Worm (Caenorhabditis elegans) whole organism, mixed stage, embryonic: ENCODE measurements around the gene T02E9.5.

Experiments
- bed-3 ChIP-seq: fragments of 200-800 bp; sonication (Bioruptor generic); optimal IDR thresholded peaks from 3 replicates; lab custom pipeline; 2018; ENCODE audit warnings: mild to moderate bottlenecking, missing genetic modification characterization, moderate library complexity, missing compliant biosample characterization
- blmp-1 ChIP-seq: fragments of 150-350 bp; optimal IDR thresholded peaks from 2 replicates; lab custom pipeline; 2014; ENCODE audit warnings: missing biosample characterization, missing genetic modification characterization
- ceh-39 ChIP-seq: fragments of 150-350 bp; optimal IDR thresholded peaks from 2 replicates; lab custom pipeline; 2014; ENCODE audit warnings: missing biosample characterization, missing genetic modification characterization
- ceh-83 ChIP-seq: fragments of 200-800 bp; sonication (Bioruptor generic); optimal IDR thresholded peaks from 2 replicates; lab custom pipeline; 2018; ENCODE audit warnings: mild to moderate bottlenecking, missing genetic modification characterization, missing compliant biosample characterization
- ces-1 ChIP-seq: fragments of 150-350 bp; optimal IDR thresholded peaks from 2 replicates; lab custom pipeline; 2014; ENCODE audit warnings: missing biosample characterization, missing genetic modification reagents, missing genetic modification characterization
- cnd-1 ChIP-seq: fragments of 200-800 bp; sonication (Bioruptor generic); optimal IDR thresholded peaks from 2 replicates; lab custom pipeline; 2018; ENCODE audit warnings: mild to moderate bottlenecking, missing genetic modification characterization, missing compliant biosample characterization
- drap-1 ChIP-seq: fragments of 200-800 bp; sonication (Bioruptor generic); optimal IDR thresholded peaks from 3 replicates; lab custom pipeline; 2018; ENCODE audit warnings: mild to moderate bottlenecking, missing genetic modification characterization, missing compliant biosample characterization
- elt-1 ChIP-seq: sonication (generic microtip); optimal IDR thresholded peaks from 2 replicates; lab custom pipeline; 2017; ENCODE audit warnings: missing genetic modification characterization, mild to moderate bottlenecking, missing compliant biosample characterization, antibody characterized with exemption, moderate library complexity, borderline replicate concordance; ENCODE audit not compliant: insufficient read depth
- flh-1 ChIP-seq: fragments of 200-800 bp; sonication (Bioruptor generic); optimal IDR thresholded peaks from 2 replicates; lab custom pipeline; 2018; ENCODE audit warnings: mild to moderate bottlenecking, missing genetic modification characterization, moderate library complexity, missing compliant biosample characterization
- ham-2 ChIP-seq: fragments of 200-800 bp; sonication (Bioruptor generic); optimal IDR thresholded peaks from 2 replicates; lab custom pipeline; 2018; ENCODE audit warnings: mild to moderate bottlenecking, missing genetic modification characterization, missing compliant biosample characterization
- hlh-1 ChIP-seq: fragments of 150-350 bp; optimal IDR thresholded peaks from 2 replicates; lab custom pipeline; 2014; ENCODE audit warnings: missing biosample characterization, missing genetic modification reagents, missing genetic modification characterization
- lin-13 ChIP-seq: fragments of 150-350 bp; optimal IDR thresholded peaks from 2 replicates; lab custom pipeline; 2014; ENCODE audit warnings: missing biosample characterization, missing genetic modification characterization
- lsy-2 ChIP-seq: fragments of 150-350 bp; optimal IDR thresholded peaks from 2 replicates; lab custom pipeline; 2014; ENCODE audit warnings: missing biosample characterization, missing genetic modification characterization
- mep-1 ChIP-seq: fragments of 150-350 bp; optimal IDR thresholded peaks from 2 replicates; lab custom pipeline; 2017; ENCODE audit warnings: missing biosample characterization, missing genetic modification reagents, missing genetic modification characterization, inconsistent platforms
- mls-2 ChIP-seq: sonication (generic microtip); optimal IDR thresholded peaks from 2 replicates; lab custom pipeline; 2016; ENCODE audit warnings: mild to moderate bottlenecking, missing genetic modification characterization, moderate library complexity, missing compliant biosample characterization
- nhr-12 ChIP-seq: fragments of 150-350 bp; optimal IDR thresholded peaks from 2 replicates; lab custom pipeline; 2014; ENCODE audit warnings: missing biosample characterization, missing genetic modification characterization
- nhr-2 ChIP-seq: fragments of 150-350 bp; optimal IDR thresholded peaks from 2 replicates; lab custom pipeline; 2014; ENCODE audit warnings: missing biosample characterization, missing genetic modification characterization
- nhr-28 ChIP-seq: fragments of 150-350 bp; optimal IDR thresholded peaks from 2 replicates; lab custom pipeline; 2014; ENCODE audit warnings: missing biosample characterization, missing genetic modification characterization
- nhr-76 ChIP-seq: sonication (generic microtip); optimal IDR thresholded peaks from 2 replicates; lab custom pipeline; 2017; ENCODE audit warnings: missing biosample characterization, missing genetic modification characterization
- pha-4 ChIP-seq: fragments of 150-350 bp; optimal IDR thresholded peaks from 2 replicates; lab custom pipeline; 2018; ENCODE audit warnings: missing biosample characterization, missing genetic modification reagents, missing genetic modification characterization
- sem-2 ChIP-seq: fragments of 200-800 bp; sonication (Bioruptor generic); optimal IDR thresholded peaks from 2 replicates; lab custom pipeline; 2018; ENCODE audit warnings: mild to moderate bottlenecking, missing genetic modification characterization, missing compliant biosample characterization
- snpc-4 ChIP-seq: fragments of 150-350 bp; optimal IDR thresholded peaks from 2 replicates; lab custom pipeline; 2014; ENCODE audit warnings: missing biosample characterization, missing genetic modification characterization
- sptf-1 ChIP-seq: sonication (generic microtip); optimal IDR thresholded peaks from 2 replicates; lab custom pipeline; 2017; ENCODE audit warnings: mild to moderate bottlenecking, missing genetic modification characterization, moderate library complexity, missing compliant biosample characterization
- tbx-8 ChIP-seq: fragments of 200-800 bp; sonication (Bioruptor generic); optimal IDR thresholded peaks from 2 replicates; lab custom pipeline; 2018; ENCODE audit warnings: mild to moderate bottlenecking, missing genetic modification characterization, moderate library complexity, missing compliant biosample characterization
- unc-120 ChIP-seq: sonication (generic microtip); optimal IDR thresholded peaks from 2 replicates; lab custom pipeline; 2017; ENCODE audit warnings: missing genetic modification characterization, missing compliant biosample characterization; ENCODE audit not compliant: poor library complexity, severe bottlenecking
- unc-39 ChIP-seq: fragments of 150-350 bp; optimal IDR thresholded peaks from 2 replicates; lab custom pipeline; 2014; ENCODE audit warnings: missing biosample characterization, missing genetic modification characterization
- unc-62 ChIP-seq: fragments of 150-350 bp; optimal IDR thresholded peaks from 2 replicates; lab custom pipeline; 2014; ENCODE audit warnings: missing biosample characterization, missing genetic modification reagents, missing genetic modification characterization
- zip-8 ChIP-seq: fragments of 150-350 bp; optimal IDR thresholded peaks from 2 replicates; lab custom pipeline; 2014; ENCODE audit warnings: missing biosample characterization, missing genetic modification characterization
- ztf-11 ChIP-seq: fragments of 150-350 bp; optimal IDR thresholded peaks from 2 replicates; lab custom pipeline; 2014; ENCODE audit warnings: missing biosample characterization, missing genetic modification characterization

T02E9.5 gene

ce11 chrV:11329100-11329499, 12.9 kb upstream of the T02E9.5 start, which contains the start of gene F47G9.6:
TSS of gene F47G9.6 (plus strand) at chrV:11329400.
- TF ChIP-seq elt-1 (tag; lab: Kevin White, UChicago) (no peak), ham-2 (GFP tag; lab: Kevin White, UChicago) (no peak), pha-4 (no peak), nhr-2 (tag; lab: Kevin White, UChicago) (no peak), mep-1 (tag; lab: Kevin White, UChicago) (no peak), cnd-1 (no peak), ztf-11 (tag; lab: Kevin White, UChicago) (no peak), zip-8 (tag; lab: Kevin White, UChicago) (no peak), nhr-28 (tag; lab: Kevin White, UChicago) (no peak), bed-3 (GFP tag; lab: Kevin White, UChicago) (no peak), ces-1 (GFP tag; lab: Kevin White, UChicago) (no peak), mls-2 (tag; lab: Kevin White, UChicago) (no peak), unc-120 (tag; lab: Kevin White, UChicago) (no peak), nhr-12 (no peak), flh-1 (GFP tag; lab: Kevin White, UChicago) (no peak), ceh-39 (tag; lab: Kevin White, UChicago) (no peak), lsy-2 (tag; lab: Kevin White, UChicago) (no peak), unc-39 (tag; lab: Kevin White, UChicago) (no peak), nhr-76 (no peak), ceh-83 (no peak)

ce11 chrV:11334193-11334592, 7.8 kb upstream of the T02E9.5 start, which contains the start of gene T02E9.6:
TSS of gene T02E9.6 (minus strand) at chrV:11334293.
- TF ChIP-seq sptf-1 (tag; lab: Kevin White, UChicago): no peak
- TF ChIP-seq mls-2 (tag; lab: Kevin White, UChicago): no peak
- no peak for TF ChIP-seq hlh-1 (tag; lab: Kevin White, UChicago)
- no peak for TF ChIP-seq sem-2 (GFP tag; lab: Kevin White, UChicago)
- TF ChIP-seq lsy-2 (tag; lab: Kevin White, UChicago): no peak
- TF ChIP-seq ces-1 (GFP tag; lab: Kevin White, UChicago): no peak
- TF ChIP-seq, all 35 proteins: peak for 0

ce11 chrV:11335757-11336418, 6.1 kb upstream of the T02E9.5 start:
- no peak for TF ChIP-seq mep-1 (tag; lab: Kevin White, UChicago)
- TF ChIP-seq pha-4: peak; percentile 4
- peak; percentile 8 for TF ChIP-seq nhr-2 (tag; lab: Kevin White, UChicago)
- TF ChIP-seq nhr-76: no peak
- no peak for TF ChIP-seq ces-1 (GFP tag; lab: Kevin White, UChicago)
- no peak for TF ChIP-seq ham-2 (GFP tag; lab: Kevin White, UChicago)
- TF ChIP-seq, all 35 proteins: peak for 2

- no peak for TF ChIP-seq zip-8 (tag; lab: Kevin White, UChicago)
- no peak for TF ChIP-seq lin-13
- no peak for TF ChIP-seq nhr-12
- peak; percentile 91 for TF ChIP-seq ces-1 (GFP tag; lab: Kevin White, UChicago)
- TF ChIP-seq blmp-1 (tag; lab: Kevin White, UChicago): no peak
- no peak for TF ChIP-seq tbx-8
- TF ChIP-seq mep-1 (tag; lab: Kevin White, UChicago): no peak
- TF ChIP-seq drap-1 (GFP tag; lab: Kevin White, UChicago): no peak
These were observed 5.2 kb upstream of the T02E9.5 start for ce11 chrV:11336877-11337276.

ce11 chrV:11341130-11341675, 830 bp upstream of the T02E9.5 start:
- TF ChIP-seq ceh-83: no peak
- no peak for TF ChIP-seq ham-2 (GFP tag; lab: Kevin White, UChicago)
- TF ChIP-seq ces-1 (GFP tag; lab: Kevin White, UChicago): peak; percentile 95
- no peak for TF ChIP-seq elt-1 (tag; lab: Kevin White, UChicago)
- no peak for TF ChIP-seq drap-1 (GFP tag; lab: Kevin White, UChicago)
- no peak for TF ChIP-seq cnd-1
- TF ChIP-seq nhr-76: no peak
- no peak for TF ChIP-seq ztf-11 (tag; lab: Kevin White, UChicago)
- TF ChIP-seq unc-62 (GFP tag; lab: Kevin White, UChicago): no peak
- TF ChIP-seq mep-1 (tag; lab: Kevin White, UChicago): no peak
- TF ChIP-seq snpc-4 (tag; lab: Kevin White, UChicago): no peak
- TF ChIP-seq mls-2 (tag; lab: Kevin White, UChicago): peak; percentile 43
